Fruit fly (Drosophila melanogaster): ENCODE results near the gene kirre.
A peak's percentile ranks its signal among the peaks of the same experiment; 100 is the strongest.

Gene kirre

dm6 chrX:3044798-3045197 is 304.6 kb downstream of the kirre start (continued):
- peak; percentile 94 for TF ChIP-seq eg (GFP tag; IDR thresholded peaks at IDR 0.05)
- TF ChIP-seq Gug (GFP tag; IDR thresholded peaks at IDR 0.05) = peak; percentile 88
- peak; percentile 96 for TF ChIP-seq CG6163 (GFP tag; IDR thresholded peaks at IDR 0.05)
- TF ChIP-seq CG11294 (GFP tag; IDR thresholded peaks at IDR 0.05) = peak; percentile 84
- TF ChIP-seq CG11902 (GFP tag; optimal IDR thresholded peaks at IDR 0.05) = peak; percentile 43
- TF ChIP-seq dac (GFP tag; optimal IDR thresholded peaks at IDR 0.05) = peak; percentile 79
- peak; percentile 94 for TF ChIP-seq CG15336 (GFP tag; IDR thresholded peaks at IDR 0.05)
- TF ChIP-seq svp (GFP tag) = peak; percentile 27
- peak; percentile 89 for TF ChIP-seq acj6 (GFP tag; optimal IDR thresholded peaks at IDR 0.05)
- peak; percentile 95 for TF ChIP-seq CG8119 (GFP tag; IDR thresholded peaks at IDR 0.05)
- TF ChIP-seq CG11762 (GFP tag; optimal IDR thresholded peaks at IDR 0.05; ENCODE audit: insufficient read depth) = peak; percentile 75
- TF ChIP-seq CG6276 (GFP tag; optimal IDR thresholded peaks at IDR 0.05) = peak; percentile 91
- TF ChIP-seq CG4318 (GFP tag; optimal IDR thresholded peaks at IDR 0.05) = peak; percentile 84
- no peak for TF ChIP-seq Eip93F (GFP tag; optimal IDR thresholded peaks at IDR 0.05)
- TF ChIP-seq Sox15 (GFP tag; optimal IDR thresholded peaks at IDR 0.05) = peak; percentile 54
- peak; percentile 96 for TF ChIP-seq Eip78C (GFP tag)
- TF ChIP-seq esn (GFP tag; optimal IDR thresholded peaks at IDR 0.05) = peak; percentile 18
- TF ChIP-seq Met (GFP tag; optimal IDR thresholded peaks at IDR 0.05) = peak; percentile 16
- peak; percentile 88 for TF ChIP-seq Sox14 (GFP tag; optimal IDR thresholded peaks at IDR 0.05)
- TF ChIP-seq dsx (GFP tag; optimal IDR thresholded peaks at IDR 0.05; ENCODE audit: poor library complexity, severe bottlenecking) = peak; percentile 88
- TF ChIP-seq CG8632 (GFP tag; optimal IDR thresholded peaks at IDR 0.05) = peak; percentile 72
- TF ChIP-seq CG10669 (GFP tag; optimal IDR thresholded peaks at IDR 0.05) = peak; percentile 86

- TF ChIP-seq CG6854 (GFP tag; optimal IDR thresholded peaks at IDR 0.05) (no peak), salr (GFP tag; optimal IDR thresholded peaks at IDR 0.05) (no peak), topi (GFP tag; optimal IDR thresholded peaks at IDR 0.05) (no peak), CG31627 (GFP tag; optimal IDR thresholded peaks at IDR 0.05) (no peak), CG6163 (GFP tag; IDR thresholded peaks at IDR 0.05) (peak; percentile 49; the same call in 1 of the 3 replicates), ss (GFP tag; optimal IDR thresholded peaks at IDR 0.05) (no peak), Eip78C (GFP tag) (no peak), Hr38 (GFP tag; optimal IDR thresholded peaks at IDR 0.05) (no peak), fd85E (GFP tag; optimal IDR thresholded peaks at IDR 0.05) (no peak), Lpt (GFP tag; optimal IDR thresholded peaks at IDR 0.05) (no peak), Met (GFP tag; optimal IDR thresholded peaks at IDR 0.05) (no peak), Eip75B (GFP tag; optimal IDR thresholded peaks at IDR 0.05) (no peak), CG3032 (tag; optimal IDR thresholded peaks at IDR 0.05) (peak; percentile 57), OdsH (GFP tag; optimal IDR thresholded peaks at IDR 0.05) (peak; percentile 2), CG11762 (GFP tag; optimal IDR thresholded peaks at IDR 0.05; ENCODE audit: insufficient read depth) (no peak), Sox14 (GFP tag; optimal IDR thresholded peaks at IDR 0.05) (no peak), Ets21C (GFP tag; optimal IDR thresholded peaks at IDR 0.05) (no peak), CG34406 (GFP tag; optimal IDR thresholded peaks at IDR 0.05) (no peak), CG7368 (GFP tag; optimal IDR thresholded peaks at IDR 0.05) (no peak), CG9139 (GFP tag; optimal IDR thresholded peaks at IDR 0.05) (no peak), CG6276 (GFP tag; optimal IDR thresholded peaks at IDR 0.05) (peak; percentile 52), CG8319 (GFP tag; optimal IDR thresholded peaks at IDR 0.05) (no peak), CG15336 (GFP tag; IDR thresholded peaks at IDR 0.05) (peak; percentile 84), CG32006 (GFP tag; optimal IDR thresholded peaks at IDR 0.05) (no peak), vri (GFP tag; optimal IDR thresholded peaks at IDR 0.05) (no peak), fd59A (GFP tag; optimal IDR thresholded peaks at IDR 0.05) (no peak), CG16779 (tag; optimal IDR thresholded peaks at IDR 0.05) (no peak), eg (GFP tag; IDR thresholded peaks at IDR 0.05) (peak; percentile 56), Eip93F (GFP tag; optimal IDR thresholded peaks at IDR 0.05) (no peak), CG11294 (GFP tag; IDR thresholded peaks at IDR 0.05) (peak; percentile 28; the same call in 1 of the 2 replicates), lz (GFP tag; optimal IDR thresholded peaks at IDR 0.05) (no peak), CG4318 (GFP tag; optimal IDR thresholded peaks at IDR 0.05) (peak; percentile 58), dac (GFP tag; optimal IDR thresholded peaks at IDR 0.05) (no peak), Blimp-1 (GFP tag; optimal IDR thresholded peaks at IDR 0.05) (no peak), Ets96B (tag; optimal IDR thresholded peaks at IDR 0.05) (peak; percentile 59), CG8119 (GFP tag; IDR thresholded peaks at IDR 0.05) (peak; percentile 64), Gug (GFP tag; IDR thresholded peaks at IDR 0.05) (peak; percentile 47; the same call in 1 of the 2 replicates), CG6792 (GFP tag; optimal IDR thresholded peaks at IDR 0.05) (no peak), acj6 (GFP tag; optimal IDR thresholded peaks at IDR 0.05) (no peak), CG10669 (GFP tag; optimal IDR thresholded peaks at IDR 0.05) (peak; percentile 10)
Observed at dm6 chrX:3045424-3045823, 305.2 kb downstream of the kirre start.

Data from whole organism, prepupa.